Worm (Caenorhabditis elegans) whole organism, mixed stage, embryonic: ENCODE data around the gene C29F9.2.
A peak's percentile ranks its signal among the peaks of the same experiment; 100 is the strongest.

ENCODE experiments used
- ces-1 ChIP-seq: fragments of 150-350 bp; optimal IDR thresholded peaks from 2 replicates; lab custom pipeline; 2014; ENCODE audit warnings: missing biosample characterization, missing genetic modification reagents, missing genetic modification characterization
- cnd-1 ChIP-seq: fragments of 200-800 bp; sonication (Bioruptor generic); optimal IDR thresholded peaks from 2 replicates; lab custom pipeline; 2018; ENCODE audit warnings: mild to moderate bottlenecking, missing genetic modification characterization, missing compliant biosample characterization
- lin-13 ChIP-seq: fragments of 150-350 bp; optimal IDR thresholded peaks from 2 replicates; lab custom pipeline; 2014; ENCODE audit warnings: missing biosample characterization, missing genetic modification characterization
- mls-2 ChIP-seq: sonication (generic microtip); optimal IDR thresholded peaks from 2 replicates; lab custom pipeline; 2016; ENCODE audit warnings: mild to moderate bottlenecking, missing genetic modification characterization, moderate library complexity, missing compliant biosample characterization
- nhr-12 ChIP-seq: fragments of 150-350 bp; optimal IDR thresholded peaks from 2 replicates; lab custom pipeline; 2014; ENCODE audit warnings: missing biosample characterization, missing genetic modification characterization
- nhr-2 ChIP-seq: fragments of 150-350 bp; optimal IDR thresholded peaks from 2 replicates; lab custom pipeline; 2014; ENCODE audit warnings: missing biosample characterization, missing genetic modification characterization
- nhr-237 ChIP-seq: fragments of 150-350 bp; optimal IDR thresholded peaks from 2 replicates; lab custom pipeline; 2014; ENCODE audit warnings: missing biosample characterization, missing genetic modification characterization
- zip-8 ChIP-seq: fragments of 150-350 bp; optimal IDR thresholded peaks from 2 replicates; lab custom pipeline; 2014; ENCODE audit warnings: missing biosample characterization, missing genetic modification characterization

Gene C29F9.2

DNA sequence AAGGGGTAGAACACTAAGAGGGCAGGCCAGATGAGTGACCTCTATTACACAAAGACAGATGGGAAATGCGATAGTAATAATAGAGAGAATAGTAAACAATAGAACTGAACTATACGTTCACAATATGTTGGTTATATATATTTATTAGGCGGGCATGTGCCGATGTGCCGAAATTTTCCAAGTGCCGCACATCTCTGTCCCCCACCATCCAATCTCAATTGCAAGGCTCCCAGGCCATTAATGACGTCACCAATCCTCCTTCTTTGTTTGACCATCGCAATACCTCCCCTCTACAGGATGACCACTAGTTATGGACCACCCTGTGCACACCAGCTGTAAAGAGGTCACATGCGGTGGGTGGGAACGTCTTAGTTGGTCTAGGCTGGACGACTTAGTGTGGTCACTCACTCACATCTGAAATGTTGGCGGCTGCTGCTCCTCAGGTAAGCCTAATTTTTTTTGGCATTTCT, 48.4 kb downstream of the C29F9.2 start, which contains the start of gene F40G9.6:
TSS of gene F40G9.6 (plus strand) at position 420 of the 470 bp plus-strand sequence.
- TF ChIP-seq nhr-2 (tag; lab: Kevin White, UChicago) (peak; percentile 32), cnd-1 (tag; lab: Kevin White, UChicago) (peak; percentile 60), ces-1 (no peak), mls-2 (tag; lab: Kevin White, UChicago) (peak; percentile 38), zip-8 (peak; percentile 67), lin-13 (tag; lab: Kevin White, UChicago) (no peak)

ce11 chrIII:180963-181362, 50.2 kb downstream of the C29F9.2 start, which contains the start of gene F40G9.5:
Gene F40G9.5, plus strand, starts transcription at chrIII:181263.
- TF ChIP-seq nhr-237 (tag; lab: Kevin White, UChicago): no peak
- TF ChIP-seq nhr-12 (tag; lab: Kevin White, UChicago): no peak
